Worm (Caenorhabditis elegans) whole organism, late embryonic: ENCODE results near the gene skr-21.

Source experiments
- C38D4.7 ChIP-seq: fragments of 200-800 bp; sonication (Bioruptor generic); optimal IDR thresholded peaks from 2 replicates; lab custom pipeline; 2018; ENCODE audit warnings: mild to moderate bottlenecking, missing genetic modification characterization, moderate library complexity, missing compliant biosample characterization
- T23F11.4 ChIP-seq: fragments of 200-800 bp; sonication (Bioruptor generic); optimal IDR thresholded peaks from 2 replicates; lab custom pipeline; 2018; ENCODE audit warnings: mild to moderate bottlenecking, missing genetic modification characterization, missing compliant biosample characterization
- ama-1 ChIP-seq: fragments of 150-350 bp; optimal IDR thresholded peaks from 2 replicates; lab custom pipeline; 2014
- ceh-14 ChIP-seq: sonication (generic microtip); optimal IDR thresholded peaks from 2 replicates; lab custom pipeline; 2016; ENCODE audit warnings: missing genotype, missing genetic modification characterization, missing compliant biosample characterization
- elt-2 ChIP-seq: sonication (generic microtip); optimal IDR thresholded peaks from 2 replicates; lab custom pipeline; 2016; ENCODE audit warnings: missing genetic modification reagents, missing genetic modification characterization, missing compliant biosample characterization
- gmeb-2 ChIP-seq: sonication (generic microtip); optimal IDR thresholded peaks from 2 replicates; lab custom pipeline; 2016; ENCODE audit warnings: missing genetic modification characterization, inconsistent platforms, missing compliant biosample characterization

DNA sequence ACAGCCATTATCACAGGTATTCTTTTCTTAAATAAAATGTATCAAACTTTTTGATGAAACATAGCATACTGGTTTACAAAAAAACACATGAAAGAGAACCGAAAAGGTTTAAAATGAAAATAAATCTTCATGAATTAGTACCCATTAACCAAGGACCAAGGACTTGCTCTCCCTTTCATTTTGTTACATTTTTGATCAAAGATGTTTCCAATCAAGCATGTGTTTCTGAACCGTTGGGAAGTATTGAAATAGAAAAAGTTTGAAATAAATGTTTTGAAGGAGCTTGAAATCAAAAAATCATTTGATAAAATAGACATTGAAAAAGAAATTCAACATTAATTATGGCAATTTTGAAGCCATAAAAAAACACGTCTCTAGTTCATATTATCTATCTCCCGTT, 13.9 kb downstream of the skr-21 start:
- TF ChIP-seq gmeb-2 (tag; lab: Kevin White, UChicago) (no peak), elt-2 (tag; lab: Kevin White, UChicago) (no peak), ceh-14 (tag; lab: Kevin White, UChicago) (no peak), C38D4.7 (GFP tag; lab: Kevin White, UChicago) (no peak), ama-1 (lab: Kevin White, UChicago) (no peak), T23F11.4 (GFP tag; lab: Kevin White, UChicago) (no peak)
